Fruit fly (Drosophila melanogaster) whole organism, embryonic: ENCODE results near the gene Est-P.
A peak's percentile ranks its signal among the peaks of the same experiment; 100 is the strongest.

Source experiments
- CG8281 ChIP-seq: fragments of 200-800 bp; sonication (Bioruptor generic); optimal IDR thresholded peaks from 2 replicates; lab custom pipeline; 2018; ENCODE audit warnings: missing biosample characterization, mild to moderate bottlenecking, missing genetic modification characterization, moderate library complexity
- Ets65A ChIP-seq: fragments of 200-800 bp; sonication (Bioruptor generic); peaks from one replicate; lab custom pipeline; 2016; ENCODE audit warnings: missing biosample characterization, missing genetic modification characterization
- nau ChIP-seq: fragments of 200-800 bp; sonication (Bioruptor generic); optimal IDR thresholded peaks from 3 replicates; lab custom pipeline; 2017; ENCODE audit warnings: missing biosample characterization, mild to moderate bottlenecking, missing genetic modification characterization, missing genetic modification reagents
- tin ChIP-seq: fragments of 200-800 bp; sonication (Bioruptor generic); optimal IDR thresholded peaks from 3 replicates; lab custom pipeline; 2016; ENCODE audit warnings: missing biosample characterization, missing genetic modification characterization

Est-P gene

DNA sequence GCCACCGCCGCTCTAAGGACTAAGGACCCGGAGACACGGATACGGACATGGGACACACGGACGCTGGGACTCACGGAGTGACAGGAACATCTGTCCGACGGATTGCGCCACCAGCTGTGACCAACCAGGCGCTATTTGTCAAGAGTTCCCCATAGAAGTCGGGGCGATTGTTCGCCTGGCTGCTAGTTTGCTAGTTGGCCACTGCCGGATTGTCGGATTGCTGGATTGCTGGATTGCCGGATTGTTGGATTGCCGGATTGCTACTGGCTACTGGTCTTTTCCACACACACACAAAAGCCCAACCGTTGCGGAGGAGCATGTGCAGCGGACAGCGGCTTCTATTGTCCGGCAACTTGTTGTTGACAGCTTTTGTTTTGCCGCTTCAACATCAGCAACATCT, 36.7 kb downstream of the Est-P start:
- TF ChIP-seq CG8281 (tag; lab: Kevin White, UChicago) = peak; percentile 87
- TF ChIP-seq tin (GFP tag; lab: Kevin White, UChicago) = no peak
- no peak for TF ChIP-seq nau
- TF ChIP-seq Ets65A (GFP tag; lab: Kevin White, UChicago) = peak; percentile 84
